Worm (Caenorhabditis elegans): ENCODE measurements around the gene F20E11.18.

F20E11.18 gene

ce11 chrV:17436492-17436891 is at the start of gene F20E11.18:
F20E11.18 (minus strand) TSS chrV:17436592.
- TF ChIP-seq fos-1 (tag; optimal IDR thresholded peaks at IDR 0.05), result no peak

ce11 chrV:17486034-17486433 is 49.6 kb upstream of the F20E11.18 start, which contains the start of gene scl-24:
scl-24 (plus strand) TSS chrV:17486334.
- TF ChIP-seq elt-3 (tag; optimal IDR thresholded peaks at IDR 0.05) (no peak), nhr-25 (tag; optimal IDR thresholded peaks at IDR 0.05) (no peak), aly-2 (tag; optimal IDR thresholded peaks at IDR 0.05) (no peak), daf-12 (tag; optimal IDR thresholded peaks at IDR 0.05) (no peak), lin-39 (tag; optimal IDR thresholded peaks at IDR 0.05) (no peak)

ce11 chrV:17485078-17485477 is 48.7 kb upstream of the F20E11.18 start, which contains the start of gene srh-111:
srh-111 (minus strand) TSS chrV:17485178.
- TF ChIP-seq nhr-43 (tag; optimal IDR thresholded peaks at IDR 0.05; ENCODE audit: poor library complexity, severe bottlenecking) (no peak), ceh-9 (tag; optimal IDR thresholded peaks at IDR 0.05) (no peak), jun-1 (tag; optimal IDR thresholded peaks at IDR 0.05) (no peak), fkh-10 (GFP tag; optimal IDR thresholded peaks at IDR 0.05) (no peak), nhr-12 (tag; optimal IDR thresholded peaks at IDR 0.05) (no peak), ZK546.5 (tag; optimal IDR thresholded peaks at IDR 0.05) (no peak), pha-4 (tag; optimal IDR thresholded peaks at IDR 0.05) (no peak), R02D3.7 (tag; optimal IDR thresholded peaks at IDR 0.05) (no peak)

ce11 chrV:17476490-17476889 is 40.1 kb upstream of the F20E11.18 start, which contains the start of gene srbc-61:
srbc-61 (plus strand) TSS chrV:17476790.
- no peak for TF ChIP-seq ceh-28 (tag; optimal IDR thresholded peaks at IDR 0.05)
- TF ChIP-seq ZK546.5 (tag; optimal IDR thresholded peaks at IDR 0.05), result no peak
- TF ChIP-seq fkh-10 (GFP tag; optimal IDR thresholded peaks at IDR 0.05), result no peak
- no peak for TF ChIP-seq ztf-4 (tag; optimal IDR thresholded peaks at IDR 0.05)
- no peak for TF ChIP-seq aly-2 (tag; optimal IDR thresholded peaks at IDR 0.05)
- no peak for TF ChIP-seq pha-4 (tag; optimal IDR thresholded peaks at IDR 0.05)
- TF ChIP-seq ztf-11 (tag; optimal IDR thresholded peaks at IDR 0.05), result no peak
- TF ChIP-seq fos-1 (tag; optimal IDR thresholded peaks at IDR 0.05), result no peak
- TF ChIP-seq elt-1 (tag; optimal IDR thresholded peaks at IDR 0.05), result no peak
- TF ChIP-seq nhr-77 (tag; optimal IDR thresholded peaks at IDR 0.05), result no peak
- no peak for TF ChIP-seq mml-1 (tag; optimal IDR thresholded peaks at IDR 0.05)
- TF ChIP-seq ama-1 (optimal IDR thresholded peaks at IDR 0.05), result no peak

ce11 chrV:17473699-17474098 is 37.3 kb upstream of the F20E11.18 start, which contains the start of gene srh-123:
srh-123 (plus strand) TSS chrV:17473999.
- TF ChIP-seq unc-39 (tag; optimal IDR thresholded peaks at IDR 0.05) (no peak), mdl-1 (tag; optimal IDR thresholded peaks at IDR 0.05) (no peak)

ce11 chrV:17471564-17471963 is 35.2 kb upstream of the F20E11.18 start, which contains the start of gene srh-235:
srh-235 (minus strand) TSS chrV:17471664.
- TF ChIP-seq lin-15B (tag; optimal IDR thresholded peaks at IDR 0.05), result no peak
- no peak for TF ChIP-seq ztf-11 (tag; optimal IDR thresholded peaks at IDR 0.05)
- no peak for TF ChIP-seq nhr-67 (tag; optimal IDR thresholded peaks at IDR 0.05)
- TF ChIP-seq zag-1 (tag; optimal IDR thresholded peaks at IDR 0.05), result no peak
- TF ChIP-seq fkh-10 (GFP tag; optimal IDR thresholded peaks at IDR 0.05), result no peak
- no peak for TF ChIP-seq mdl-1 (tag; optimal IDR thresholded peaks at IDR 0.05)
- no peak for TF ChIP-seq nhr-43 (tag; optimal IDR thresholded peaks at IDR 0.05; ENCODE audit: poor library complexity, severe bottlenecking)
- TF ChIP-seq nhr-25 (tag; optimal IDR thresholded peaks at IDR 0.05), result no peak
- no peak for TF ChIP-seq R02D3.7 (tag; optimal IDR thresholded peaks at IDR 0.05)
- no peak for TF ChIP-seq daf-12 (tag; optimal IDR thresholded peaks at IDR 0.05)

ce11 chrV:17469180-17469579 is 32.8 kb upstream of the F20E11.18 start, which contains the start of gene F20E11.17:
F20E11.17 (minus strand) TSS chrV:17469280.
- TF ChIP-seq R02D3.7 (tag; optimal IDR thresholded peaks at IDR 0.05) (no peak), skn-1 (tag; optimal IDR thresholded peaks at IDR 0.05) (no peak), fos-1 (tag; optimal IDR thresholded peaks at IDR 0.05) (no peak), fkh-2 (tag; optimal IDR thresholded peaks at IDR 0.05) (no peak), nhr-237 (tag; optimal IDR thresholded peaks at IDR 0.05) (no peak), nhr-77 (tag; optimal IDR thresholded peaks at IDR 0.05) (no peak), ZK546.5 (tag; optimal IDR thresholded peaks at IDR 0.05) (no peak), egl-5 (tag; optimal IDR thresholded peaks at IDR 0.05) (no peak), lsy-12 (tag; optimal IDR thresholded peaks at IDR 0.05) (no peak), ceh-16 (tag; optimal IDR thresholded peaks at IDR 0.05) (no peak), fkh-10 (GFP tag; optimal IDR thresholded peaks at IDR 0.05) (no peak), ceh-82 (tag; optimal IDR thresholded peaks at IDR 0.05) (no peak)
